Fruit fly (Drosophila melanogaster): ENCODE results near the gene pigeon.

pigeon gene

dm6 chr2L:19196443-19197044 lies 10.7 kb downstream of the pigeon start (continued):
- TF ChIP-seq CG11560 (tag; IDR thresholded peaks at IDR 0.05) (0 out of 3 replicates have a peak, but pooled peaks have one; percentile 29), zfh1 (GFP tag; IDR thresholded peaks at IDR 0.05) (peak; percentile 85), ro (GFP tag; IDR thresholded peaks at IDR 0.05) (peak; percentile 54), GATAe (GFP tag; conservative IDR thresholded peaks at IDR 0.05) (no peak), gt (GFP tag; IDR thresholded peaks at IDR 0.05) (0 out of 2 replicates have a peak, but pooled peaks have one; percentile 30), Xrp1 (GFP tag; IDR thresholded peaks at IDR 0.05) (peak; percentile 92), CG13424 (tag; optimal IDR thresholded peaks at IDR 0.05) (peak; percentile 53), gcm (GFP tag; optimal IDR thresholded peaks at IDR 0.05) (peak; percentile 60), Bdp1 (GFP tag; optimal IDR thresholded peaks at IDR 0.05) (peak; percentile 35), CG6272 (GFP tag; IDR thresholded peaks at IDR 0.05) (no peak), ase (GFP tag; IDR thresholded peaks at IDR 0.05) (peak; percentile 59; the same call in 2 of the 3 replicates), Six4 (GFP tag; optimal IDR thresholded peaks at IDR 0.05) (peak; percentile 29), emc (GFP tag; optimal IDR thresholded peaks at IDR 0.05) (no peak), Sin3A (optimal IDR thresholded peaks at IDR 0.05) (no peak), CG17359 (tag; optimal IDR thresholded peaks at IDR 0.05) (peak; percentile 47), Ravus (GFP tag; IDR thresholded peaks at IDR 0.05) (peak; percentile 9; the same call in 1 of the 2 replicates), yki (optimal IDR thresholded peaks at IDR 0.05) (no peak), vvl (GFP tag; IDR thresholded peaks at IDR 0.05) (peak; percentile 76), H15 (GFP tag; IDR thresholded peaks at IDR 0.05) (peak; percentile 66; the same call in 1 of the 3 replicates), CG10462 (GFP tag; optimal IDR thresholded peaks at IDR 0.05) (peak; percentile 27), CG9437 (GFP tag; optimal IDR thresholded peaks at IDR 0.05) (peak; percentile 25), vnd (GFP tag; IDR thresholded peaks at IDR 0.05; ENCODE audit: partially characterized antibody) (no peak), Trl (optimal IDR thresholded peaks at IDR 0.05) (no peak), Trl (GFP tag; optimal IDR thresholded peaks at IDR 0.05) (peak; percentile 32), Lim3 (GFP tag; IDR thresholded peaks at IDR 0.05) (0 out of 2 replicates have a peak, but pooled peaks have one; percentile 15), CG3726 (GFP tag; IDR thresholded peaks at IDR 0.05) (0 out of 3 replicates have a peak, but pooled peaks have one; percentile 36), wek (GFP tag; optimal IDR thresholded peaks at IDR 0.05) (no peak), CG10565 (GFP tag; optimal IDR thresholded peaks at IDR 0.05) (no peak), nom (GFP tag; optimal IDR thresholded peaks at IDR 0.05) (peak; percentile 78), Fer3 (tag; optimal IDR thresholded peaks at IDR 0.05) (peak; percentile 24), lbe (GFP tag; optimal IDR thresholded peaks at IDR 0.05) (peak; percentile 44), CG15073 (GFP tag; optimal IDR thresholded peaks at IDR 0.05) (no peak), salm (tag; optimal IDR thresholded peaks at IDR 0.05) (peak; percentile 28), D19A (tag; optimal IDR thresholded peaks at IDR 0.05) (peak; percentile 64), dmrt99B (tag; optimal IDR thresholded peaks at IDR 0.05) (peak; percentile 68), CG14441 (GFP tag; IDR thresholded peaks at IDR 0.05) (peak; percentile 72), CG11093 (GFP tag; IDR thresholded peaks at IDR 0.05) (peak; percentile 68), CG1602 (GFP tag; optimal IDR thresholded peaks at IDR 0.05) (peak; percentile 40), CG9609 (GFP tag; optimal IDR thresholded peaks at IDR 0.05) (peak; percentile 12), gem (tag; optimal IDR thresholded peaks at IDR 0.05) (peak; percentile 73), amos (GFP tag; IDR thresholded peaks at IDR 0.05; ENCODE audit: partially characterized antibody) (no peak), Fer1 (GFP tag; optimal IDR thresholded peaks at IDR 0.05) (peak; percentile 30), CG1024 (GFP tag; IDR thresholded peaks at IDR 0.05) (peak; percentile 44; the same call in 1 of the 2 replicates), jigr1 (GFP tag; IDR thresholded peaks at IDR 0.05) (peak; percentile 41; the same call in 1 of the 3 replicates), fd102C (GFP tag; optimal IDR thresholded peaks at IDR 0.05) (no peak), ERR (GFP tag; optimal IDR thresholded peaks at IDR 0.05) (no peak), Rx (GFP tag; IDR thresholded peaks at IDR 0.05) (peak; percentile 72), danr (GFP tag; IDR thresholded peaks at IDR 0.05) (peak; percentile 43; the same call in 1 of the 2 replicates), CG8388 (GFP tag; optimal IDR thresholded peaks at IDR 0.05) (peak; percentile 46), Ptx1 (GFP tag; IDR thresholded peaks at IDR 0.05) (peak; percentile 61), dimm (GFP tag; IDR thresholded peaks at IDR 0.05) (peak; percentile 75)
